Worm (Caenorhabditis elegans): Measurements from ENCODE around the gene sra-29.

Gene sra-29

ce11 chrII:6588605-6589292 lies 13.2 kb upstream of the sra-29 start, which contains the start of gene icd-1 (continued):
- TF ChIP-seq F57A8.1 (GFP tag; optimal IDR thresholded peaks at IDR 0.05) (no peak), aptf-3 (GFP tag; IDR thresholded peaks at IDR 0.05) (no peak), hmg-1.2 (GFP tag; IDR thresholded peaks at IDR 0.05) (peak; percentile 99), hlh-12 (tag; optimal IDR thresholded peaks at IDR 0.05) (no peak), snpc-4 (GFP tag; optimal IDR thresholded peaks at IDR 0.05) (peak; percentile 79), snpc-4 (tag; optimal IDR thresholded peaks at IDR 0.05) (peak; percentile 83 to 90 (median 87)), xnd-1 (tag; optimal IDR thresholded peaks at IDR 0.05) (peak; percentile 64), somi-1 (GFP tag; optimal IDR thresholded peaks at IDR 0.05) (peak; percentile 90), pbrm-1 (GFP tag; IDR thresholded peaks at IDR 0.05) (peak; percentile 97), rpc-1 (optimal IDR thresholded peaks at IDR 0.05) (peak; percentile 13), rpc-1 (tag; optimal IDR thresholded peaks at IDR 0.05) (no peak), tlf-1 (GFP tag; optimal IDR thresholded peaks at IDR 0.05) (peak; percentile 94), Y53G8AR.9 (GFP tag; conservative IDR thresholded peaks at IDR 0.05) (peak; percentile 92), ccch-3 (GFP tag; optimal IDR thresholded peaks at IDR 0.05) (no peak), D2030.7 (GFP tag; IDR thresholded peaks at IDR 0.05) (peak; percentile 89), ztf-28 (GFP tag; IDR thresholded peaks at IDR 0.05) (0 out of 2 replicates have a peak, but pooled peaks have one; percentile 25), sea-2 (GFP tag; IDR thresholded peaks at IDR 0.05) (no peak), snpc-3.4 (tag; optimal IDR thresholded peaks at IDR 0.05) (peak; percentile 96), K11D2.4 (GFP tag; IDR thresholded peaks at IDR 0.05) (peak; percentile 79), B0336.3 (GFP tag; IDR thresholded peaks at IDR 0.05) (peak; percentile 89), T07F8.4 (tag; optimal IDR thresholded peaks at IDR 0.05) (no peak), ztf-18 (tag; optimal IDR thresholded peaks at IDR 0.05) (peak; percentile 70), ceh-40 (GFP tag; IDR thresholded peaks at IDR 0.05) (no peak), C17E4.6 (GFP tag; IDR thresholded peaks at IDR 0.05) (peak; percentile 57; the same call in 1 of the 2 replicates), F37B4.10 (GFP tag; IDR thresholded peaks at IDR 0.05) (no peak), lir-1 (GFP tag; conservative IDR thresholded peaks at IDR 0.05) (peak; percentile 85), ama-1 (optimal IDR thresholded peaks at IDR 0.05) (no peak), ama-1 (GFP tag; optimal IDR thresholded peaks at IDR 0.05) (peak in 1 of 2 experiments; percentile 12), F57C9.4 (tag; optimal IDR thresholded peaks at IDR 0.05) (no peak), dpff-1 (tag; optimal IDR thresholded peaks at IDR 0.05) (no peak), nhr-120 (GFP tag; IDR thresholded peaks at IDR 0.05) (no peak), F10E7.11 (tag; optimal IDR thresholded peaks at IDR 0.05) (peak; percentile 16), sdz-38 (tag; optimal IDR thresholded peaks at IDR 0.05) (no peak), fkh-3 (tag; optimal IDR thresholded peaks at IDR 0.05) (no peak), Y53F4B.3 (GFP tag; IDR thresholded peaks at IDR 0.05) (0 out of 2 replicates have a peak, but pooled peaks have one; percentile 10), Y79H2A.3 (GFP tag; conservative IDR thresholded peaks at IDR 0.05) (no peak; the same call in 1 of the 2 replicates), Y56A3A.18 (GFP tag; IDR thresholded peaks at IDR 0.05) (0 out of 2 replicates have a peak, but pooled peaks have one; percentile 19), sptf-2 (GFP tag; optimal IDR thresholded peaks at IDR 0.05) (no peak), madf-3 (GFP tag; IDR thresholded peaks at IDR 0.05) (peak; percentile 89), nfya-1 (tag; optimal IDR thresholded peaks at IDR 0.05; ENCODE audit: borderline replicate concordance, insufficient read depth) (no peak), attf-3 (GFP tag; conservative IDR thresholded peaks at IDR 0.05) (peak; percentile 72; the same call in 1 of the 2 replicates), mxl-1 (tag; optimal IDR thresholded peaks at IDR 0.05) (no peak), efl-1 (GFP tag; optimal IDR thresholded peaks at IDR 0.05) (peak; percentile 64), Y95B8A.8 (GFP tag; IDR thresholded peaks at IDR 0.05) (peak; percentile 83), F49E8.2 (tag; optimal IDR thresholded peaks at IDR 0.05; ENCODE audit: insufficient read depth) (peak; percentile 96), snpc-1.1 (tag; optimal IDR thresholded peaks at IDR 0.05; ENCODE audit: insufficient read depth) (peak; percentile 77), him-1 (tag; optimal IDR thresholded peaks at IDR 0.05) (peak; percentile 63), lin-26 (GFP tag; IDR thresholded peaks at IDR 0.05) (peak; percentile 45; the same call in 1 of the 2 replicates), attf-6 (GFP tag; IDR thresholded peaks at IDR 0.05) (peak; percentile 61; the same call in 1 of the 2 replicates)
